Fruit fly (Drosophila melanogaster) whole organism, embryonic: Measurements from ENCODE around the gene CG32161.

Source experiments
- Atf6 ChIP-seq: fragments of 200-800 bp; sonication (Bioruptor generic); IDR thresholded peaks from 2 replicates; pipeline ENCODE4 v1.3.6; 2022; ENCODE audit warnings: missing biosample characterization, missing genetic modification characterization
- Blimp-1 ChIP-seq: fragments of 200-800 bp; sonication (Bioruptor generic); optimal IDR thresholded peaks from 3 replicates; lab custom pipeline; 2018; ENCODE audit warnings: missing biosample characterization, missing genetic modification characterization, mild to moderate bottlenecking, moderate library complexity, missing genetic modification reagents
- CG14667 ChIP-seq: fragments of 200-800 bp; sonication (Bioruptor generic); IDR thresholded peaks from 2 replicates; pipeline ENCODE4 v1.3.6; 2022; ENCODE audit warnings: missing biosample characterization, missing genetic modification characterization
- CG15479 ChIP-seq: fragments of 200-800 bp; sonication (Bioruptor generic); optimal IDR thresholded peaks from 3 replicates; lab custom pipeline; 2019; ENCODE audit warnings: missing biosample characterization, mild to moderate bottlenecking, missing genetic modification characterization, moderate library complexity
- CG15514 ChIP-seq: fragments of 200-800 bp; sonication (Bioruptor generic); optimal IDR thresholded peaks from 3 replicates; lab custom pipeline; 2017; ENCODE audit warnings: missing biosample characterization, missing genetic modification characterization, mild to moderate bottlenecking, moderate library complexity, missing genetic modification reagents
- CG15601 ChIP-seq: fragments of 200-800 bp; sonication (Bioruptor generic); optimal IDR thresholded peaks from 3 replicates; lab custom pipeline; 2019; ENCODE audit warnings: missing biosample characterization, mild to moderate bottlenecking, missing genetic modification characterization, moderate library complexity
- CG17359 ChIP-seq: fragments of 200-800 bp; sonication (Bioruptor generic); optimal IDR thresholded peaks from 3 replicates; lab custom pipeline; 2018; ENCODE audit warnings: missing biosample characterization, mild to moderate bottlenecking, missing genetic modification characterization, moderate library complexity
- CG2678 ChIP-seq: fragments of 200-800 bp; sonication (Bioruptor generic); optimal IDR thresholded peaks from 3 replicates; lab custom pipeline; 2019; ENCODE audit warnings: missing biosample characterization, mild to moderate bottlenecking, missing genetic modification characterization, moderate library complexity
- CG2712 ChIP-seq: fragments of 200-800 bp; optimal IDR thresholded peaks from 3 replicates; lab custom pipeline; 2019; ENCODE audit warnings: missing biosample characterization, mild to moderate bottlenecking, missing genetic modification characterization, moderate library complexity
- CG2889 ChIP-seq: fragments of 200-800 bp; sonication (Bioruptor generic); IDR thresholded peaks from 3 replicates; pipeline ENCODE4 v1.3.6; 2022; ENCODE audit warnings: missing biosample characterization, missing genetic modification characterization
- CG31441 ChIP-seq: fragments of 200-800 bp; sonication (Bioruptor generic); IDR thresholded peaks from 2 replicates; pipeline ENCODE4 v1.3.6; 2022; ENCODE audit warnings: missing biosample characterization, missing genetic modification characterization
- CG4854 ChIP-seq: fragments of 200-800 bp; sonication (Bioruptor generic); optimal IDR thresholded peaks from 2 replicates; lab custom pipeline; 2016; ENCODE audit warnings: missing biosample characterization, missing genetic modification characterization, inconsistent platforms
- CG6689 ChIP-seq: fragments of 200-800 bp; sonication (Bioruptor generic); IDR thresholded peaks from 2 replicates; pipeline ENCODE4 v1.3.6; 2022; ENCODE audit warnings: missing biosample characterization, missing genetic modification characterization
- CG7745 ChIP-seq: fragments of 200-800 bp; sonication (Bioruptor generic); optimal IDR thresholded peaks from 2 replicates; lab custom pipeline; 2018; ENCODE audit warnings: missing biosample characterization, mild to moderate bottlenecking, missing genetic modification characterization, moderate library complexity
- CoRest ChIP-seq: fragments of 200-800 bp; sonication (Bioruptor generic); optimal IDR thresholded peaks from 3 replicates; lab custom pipeline; 2018; ENCODE audit warnings: missing biosample characterization, mild to moderate bottlenecking, missing genetic modification characterization, moderate library complexity
- D19B ChIP-seq: fragments of 200-800 bp; sonication (Bioruptor generic); optimal IDR thresholded peaks from 2 replicates; lab custom pipeline; 2017; ENCODE audit warnings: missing biosample characterization, mild to moderate bottlenecking, missing genetic modification characterization
- Dll ChIP-seq: fragments of 200-800 bp; sonication (Bioruptor generic); IDR thresholded peaks from 4 replicates; pipeline ENCODE4 v1.3.6; 2022; ENCODE audit warnings: missing biosample characterization, missing genetic modification characterization; ENCODE audit not compliant: partially characterized antibody
- Drgx ChIP-seq: fragments of 200-800 bp; sonication (Bioruptor generic); IDR thresholded peaks from 2 replicates; pipeline ENCODE4 v1.3.6; 2022; ENCODE audit warnings: missing biosample characterization, missing genetic modification characterization
- HmgZ ChIP-seq: fragments of 200-800 bp; sonication (Bioruptor generic); optimal IDR thresholded peaks from 2 replicates; lab custom pipeline; 2018; ENCODE audit warnings: missing biosample characterization, mild to moderate bottlenecking, missing genetic modification characterization
- MBD-R2 ChIP-seq: fragments of 200-800 bp; sonication (Bioruptor generic); IDR thresholded peaks from 2 replicates; pipeline ENCODE4 v1.3.6; 2022; ENCODE audit warnings: missing biosample characterization, missing genetic modification characterization
- Med ChIP-seq: fragments of 200-800 bp; sonication (Bioruptor generic); peaks from one replicate; lab custom pipeline; 2016; ENCODE audit warnings: missing biosample characterization, missing genetic modification characterization, mild to moderate bottlenecking, inconsistent platforms, moderate library complexity
- Oaz ChIP-seq: fragments of 200-800 bp; sonication (Bioruptor generic); IDR thresholded peaks from 2 replicates; pipeline ENCODE4 v1.3.6; 2022; ENCODE audit warnings: missing biosample characterization, missing genetic modification characterization
- Pdp1 ChIP-seq, 2 experiments: fragments of 200-800 bp; sonication (Bioruptor generic); optimal IDR thresholded peaks; 3 replicates each; lab custom pipeline; 2016; ENCODE audit warnings: missing biosample characterization in 2 of 2, missing genetic modification characterization in 2 of 2, mild to moderate bottlenecking in 1 of 2, moderate library complexity in 1 of 2
- Sin3A ChIP-seq: fragments of >200 bp; optimal IDR thresholded peaks from 2 replicates; lab custom pipeline; 2018
- Xrp1 ChIP-seq: fragments of 200-800 bp; sonication (Bioruptor generic); IDR thresholded peaks from 2 replicates; pipeline ENCODE4 v1.3.6; 2022; ENCODE audit warnings: missing biosample characterization, missing genetic modification characterization
- ac ChIP-seq: fragments of 200-800 bp; sonication (Bioruptor generic); optimal IDR thresholded peaks from 3 replicates; lab custom pipeline; 2017; ENCODE audit warnings: missing biosample characterization, mild to moderate bottlenecking, missing genetic modification characterization
- ato ChIP-seq: fragments of 200-800 bp; sonication (Bioruptor generic); IDR thresholded peaks from 2 replicates; pipeline ENCODE4 v1.3.6; 2022; ENCODE audit warnings: missing biosample characterization, missing genetic modification characterization; ENCODE audit not compliant: partially characterized antibody
- bigmax ChIP-seq: fragments of 200-800 bp; sonication (Bioruptor generic); optimal IDR thresholded peaks from 2 replicates; lab custom pipeline; 2018; ENCODE audit warnings: missing biosample characterization, mild to moderate bottlenecking, missing genetic modification characterization
- bsh ChIP-seq, 2 experiments: fragments of 200-800 bp; sonication (Bioruptor generic); optimal IDR thresholded peaks; 2 replicates each; lab custom pipeline; 2017 to 2018; ENCODE audit warnings: mild to moderate bottlenecking in 2 of 2, missing biosample characterization in 2 of 2, missing genetic modification characterization in 2 of 2, moderate library complexity in 1 of 2
- corto ChIP-seq: fragments of 200-800 bp; sonication (Bioruptor generic); optimal IDR thresholded peaks from 2 replicates; lab custom pipeline; 2016; ENCODE audit warnings: missing biosample characterization, mild to moderate bottlenecking, missing genetic modification characterization, moderate library complexity
- croc ChIP-seq: fragments of 200-800 bp; sonication (Bioruptor generic); conservative IDR thresholded peaks from 3 replicates; pipeline ENCODE4 v1.3.6; 2022; ENCODE audit warnings: missing biosample characterization, missing genetic modification characterization
- dmrt11E ChIP-seq: fragments of 200-800 bp; sonication (Bioruptor generic); optimal IDR thresholded peaks from 3 replicates; lab custom pipeline; 2018; ENCODE audit warnings: missing biosample characterization, mild to moderate bottlenecking, missing genetic modification characterization, moderate library complexity
- ftz-f1 ChIP-seq: fragments of 200-800 bp; sonication (Bioruptor generic); optimal IDR thresholded peaks from 2 replicates; lab custom pipeline; 2016; ENCODE audit warnings: missing biosample characterization, missing genetic modification characterization
- gce ChIP-seq: fragments of 200-800 bp; sonication (Bioruptor generic); IDR thresholded peaks from 3 replicates; pipeline ENCODE4 v1.3.6; 2022; ENCODE audit warnings: missing biosample characterization, missing genetic modification characterization
- gsb-n ChIP-seq: fragments of 200-800 bp; sonication (Bioruptor generic); optimal IDR thresholded peaks from 3 replicates; lab custom pipeline; 2018; ENCODE audit warnings: missing biosample characterization, mild to moderate bottlenecking, missing genetic modification characterization
- h ChIP-seq: fragments of >200 bp; optimal IDR thresholded peaks from 2 replicates; lab custom pipeline; 2017
- jing ChIP-seq: fragments of 200-800 bp; sonication (Bioruptor generic); optimal IDR thresholded peaks from 2 replicates; lab custom pipeline; 2018; ENCODE audit warnings: missing biosample characterization, mild to moderate bottlenecking, missing genetic modification characterization
- lbe ChIP-seq: fragments of 200-800 bp; sonication (Bioruptor generic); optimal IDR thresholded peaks from 2 replicates; lab custom pipeline; 2016; ENCODE audit warnings: missing biosample characterization, mild to moderate bottlenecking, missing genetic modification characterization
- nom ChIP-seq: fragments of 200-800 bp; sonication (Bioruptor generic); optimal IDR thresholded peaks from 2 replicates; lab custom pipeline; 2017; ENCODE audit warnings: missing biosample characterization, missing genetic modification characterization, mild to moderate bottlenecking, moderate library complexity, missing genetic modification reagents
- p53 ChIP-seq: fragments of 200-800 bp; sonication (Bioruptor generic); optimal IDR thresholded peaks from 2 replicates; lab custom pipeline; 2016; ENCODE audit warnings: missing biosample characterization, missing genetic modification characterization
- pho ChIP-seq: fragments of 200-800 bp; sonication (Bioruptor generic); optimal IDR thresholded peaks from 2 replicates; lab custom pipeline; 2016; ENCODE audit warnings: missing biosample characterization, missing genetic modification characterization
- prd ChIP-seq, 3 experiments: fragments of >200 bp in 2 of 3; fragments of 200-800 bp in 1 of 3; sonication (Bioruptor generic) in 1 of 3; optimal IDR thresholded peaks in 2 of 3; IDR thresholded peaks in 1 of 3; 2 replicates in 2 of 3; 3 replicates in 1 of 3; pipeline versions ENCODE4 v1.3.6 to Lab custom; 2017 to 2022; ENCODE audit warnings: missing biosample characterization in 1 of 3, missing genetic modification characterization in 1 of 3
- sc ChIP-seq, 3 experiments: fragments of >200 bp in 2 of 3; fragments of 200-800 bp in 1 of 3; sonication (Bioruptor generic) in 1 of 3; optimal IDR thresholded peaks; 2 replicates in 2 of 3; 3 replicates in 1 of 3; lab custom pipeline; 2017; ENCODE audit warnings: mild to moderate bottlenecking in 1 of 3, missing biosample characterization in 1 of 3, missing genetic modification characterization in 1 of 3, missing genetic modification reagents in 1 of 3
- sens ChIP-seq: fragments of 200-800 bp; sonication (Bioruptor generic); peaks from one replicate; lab custom pipeline; 2016; ENCODE audit warnings: missing biosample characterization, missing genetic modification characterization
- trh ChIP-seq: fragments of 200-800 bp; sonication (Bioruptor generic); optimal IDR thresholded peaks from 2 replicates; lab custom pipeline; 2016; ENCODE audit warnings: missing biosample characterization, missing genetic modification characterization
- yki ChIP-seq: fragments of >200 bp; optimal IDR thresholded peaks from 3 replicates; lab custom pipeline; 2018

CG32161 gene

dm6 chr3L:16818063-16818462 lies 28.0 kb upstream of the CG32161 start:
- TF ChIP-seq bigmax (GFP tag; lab: Kevin White, UChicago), result no peak
- TF ChIP-seq corto, result peak; percentile 58
- TF ChIP-seq trh (GFP tag; lab: Kevin White, UChicago), result no peak
- no peak for TF ChIP-seq CG17359 (tag; lab: Kevin White, UChicago)
- peak; percentile 55 for TF ChIP-seq sens (GFP tag; lab: Kevin White, UChicago)
- TF ChIP-seq bsh (GFP tag; optimal IDR thresholded peaks at IDR 0.05; lab: Kevin White, UChicago), result peak; percentile 34 to 82
- TF ChIP-seq nom (GFP tag; lab: Kevin White, UChicago), result peak; percentile 93
- peak; percentile 24; the same call in 1 of the 2 replicates for TF ChIP-seq Xrp1
- TF ChIP-seq sc (optimal IDR thresholded peaks at IDR 0.05; lab: Kevin White, UChicago), result no peak
- no peak for TF ChIP-seq sc (GFP tag; optimal IDR thresholded peaks at IDR 0.05; lab: Kevin White, UChicago)
- TF ChIP-seq CG15514 (GFP tag; lab: Kevin White, UChicago), result no peak
- no peak for TF ChIP-seq jing
- peak; percentile 9 for TF ChIP-seq CG2712 (tag; lab: Kevin White, UChicago)
- no peak for TF ChIP-seq h (lab: Kevin White, UChicago)
- no peak for TF ChIP-seq CG31441 (GFP tag; lab: Robert Waterston, UW)
- TF ChIP-seq Oaz, result no peak
- 0 out of 2 replicates have a peak, but pooled peaks have one; percentile 21 for TF ChIP-seq CG6689 (GFP tag; lab: Robert Waterston, UW)
- no peak for TF ChIP-seq CG2678 (tag; lab: Kevin White, UChicago)
- TF ChIP-seq dmrt11E (tag; lab: Kevin White, UChicago), result peak; percentile 22
- no peak for TF ChIP-seq CG15601 (tag; lab: Kevin White, UChicago)
- no peak for TF ChIP-seq pho (GFP tag; lab: Kevin White, UChicago)
- TF ChIP-seq Dll (GFP tag; lab: Robert Waterston, UW), result no peak
- no peak for TF ChIP-seq gce
- no peak for TF ChIP-seq yki (lab: Kevin White, UChicago)
- no peak for TF ChIP-seq D19B (GFP tag; lab: Kevin White, UChicago)
- peak; percentile 14 for TF ChIP-seq Blimp-1 (GFP tag; lab: Kevin White, UChicago)
- peak; percentile 38 for TF ChIP-seq Med (GFP tag; lab: Kevin White, UChicago)
- TF ChIP-seq p53 (GFP tag; lab: Kevin White, UChicago), result no peak
- no peak for TF ChIP-seq CG14667 (GFP tag; lab: Robert Waterston, UW)
- no peak for TF ChIP-seq Sin3A
- no peak for TF ChIP-seq HmgZ (tag; lab: Kevin White, UChicago)
- TF ChIP-seq Atf6 (GFP tag; lab: Robert Waterston, UW), result no peak
- no peak for TF ChIP-seq ato (GFP tag; lab: Robert Waterston, UW)
- no peak for TF ChIP-seq ftz-f1
- TF ChIP-seq gsb-n (tag; lab: Kevin White, UChicago), result no peak
- TF ChIP-seq Drgx, result peak; percentile 63
- TF ChIP-seq CG15479 (GFP tag; lab: Kevin White, UChicago), result no peak
- no peak for TF ChIP-seq prd (optimal IDR thresholded peaks at IDR 0.05; lab: Kevin White, UChicago)
- TF ChIP-seq prd (GFP tag; IDR thresholded peaks at IDR 0.05; lab: Robert Waterston, UW), result no peak
- TF ChIP-seq ac (GFP tag; lab: Kevin White, UChicago), result no peak
- TF ChIP-seq CG4854 (GFP tag; lab: Kevin White, UChicago), result no peak
- TF ChIP-seq croc (GFP tag; lab: Robert Waterston, UW), result no peak
- peak; percentile 86 for TF ChIP-seq lbe (GFP tag; lab: Kevin White, UChicago)
- no peak for TF ChIP-seq CG7745 (tag; lab: Kevin White, UChicago)
- TF ChIP-seq CG2889 (GFP tag; lab: Robert Waterston, UW), result no peak
- no peak for TF ChIP-seq Pdp1 (GFP tag; optimal IDR thresholded peaks at IDR 0.05; lab: Kevin White, UChicago)
- no peak for TF ChIP-seq MBD-R2
- TF ChIP-seq CoRest (tag; lab: Kevin White, UChicago), result no peak
